Fruit fly (Drosophila melanogaster) whole organism, wandering third instar larva: ENCODE results near the gene Neu2.
A peak's percentile ranks its signal among the peaks of the same experiment; 100 is the strongest.

ENCODE experiments used
- Abd-B ChIP-seq: fragments of >200 bp; optimal IDR thresholded peaks from 2 replicates; lab custom pipeline; 2017; ENCODE audit warnings: missing biosample characterization, missing genetic modification characterization
- CG32264 ChIP-seq: fragments of 200-800 bp; sonication (Bioruptor generic); optimal IDR thresholded peaks from 2 replicates; lab custom pipeline; 2016; ENCODE audit warnings: missing biosample characterization, missing genetic modification characterization
- CG9705 ChIP-seq: fragments of 200-800 bp; sonication (Bioruptor generic); optimal IDR thresholded peaks from 2 replicates; lab custom pipeline; 2018; ENCODE audit warnings: missing biosample characterization, mild to moderate bottlenecking, missing genetic modification characterization
- CrebA ChIP-seq: fragments of 200-800 bp; sonication (Bioruptor generic); optimal IDR thresholded peaks from 2 replicates; lab custom pipeline; 2016; ENCODE audit warnings: missing biosample characterization, mild to moderate bottlenecking, missing genetic modification characterization, borderline replicate concordance
- Dfd ChIP-seq: fragments of >200 bp; optimal IDR thresholded peaks from 2 replicates; lab custom pipeline; 2017; ENCODE audit warnings: missing biosample characterization, missing genetic modification characterization
- Dif ChIP-seq: fragments of 200-275, 200-300 bp; sonication (Bioruptor generic); optimal IDR thresholded peaks from 2 replicates; lab custom pipeline; 2018; ENCODE audit warnings: missing biosample characterization, missing genetic modification characterization; ENCODE audit not compliant: partially characterized antibody
- GATAd ChIP-seq: sonication (Bioruptor generic); optimal IDR thresholded peaks from 2 replicates; lab custom pipeline; 2016; ENCODE audit warnings: missing biosample characterization, missing genetic modification characterization
- HLH106 ChIP-seq: fragments of 200-800 bp; optimal IDR thresholded peaks from 3 replicates; lab custom pipeline; 2019; ENCODE audit warnings: missing biosample characterization, mild to moderate bottlenecking, missing genetic modification characterization, moderate library complexity
- Hnf4 ChIP-seq: fragments of 200-800 bp; sonication (Bioruptor generic); optimal IDR thresholded peaks from 2 replicates; lab custom pipeline; 2016; ENCODE audit warnings: missing biosample characterization, mild to moderate bottlenecking, missing genetic modification characterization
- Hr78 ChIP-seq: fragments of >200 bp; optimal IDR thresholded peaks from 2 replicates; lab custom pipeline; 2017; ENCODE audit warnings: missing biosample characterization, missing genetic modification characterization
- Hr83 ChIP-seq: fragments of 200-300 bp; sonication (Bioruptor generic); optimal IDR thresholded peaks from 2 replicates; lab custom pipeline; 2016; ENCODE audit warnings: missing biosample characterization, mild to moderate bottlenecking, missing genetic modification characterization, moderate library complexity; ENCODE audit not compliant: poor library complexity, severe bottlenecking
- Jra ChIP-seq: sonication (Bioruptor generic); optimal IDR thresholded peaks from 2 replicates; lab custom pipeline; 2016; ENCODE audit warnings: missing biosample characterization, missing genetic modification characterization
- Mio ChIP-seq: sonication (Bioruptor generic); optimal IDR thresholded peaks from 2 replicates; lab custom pipeline; 2016; ENCODE audit warnings: missing biosample characterization, missing genetic modification characterization
- Myc ChIP-seq: fragments of >200 bp; optimal IDR thresholded peaks from 2 replicates; lab custom pipeline; 2017
- N ChIP-seq: fragments of >200 bp; optimal IDR thresholded peaks from 2 replicates; lab custom pipeline; 2018; ENCODE audit warnings: missing biosample characterization, missing external identifiers, missing genetic modification characterization
- OdsH ChIP-seq: fragments of 200-800 bp; sonication (Bioruptor generic); optimal IDR thresholded peaks from 2 replicates; lab custom pipeline; 2016; ENCODE audit warnings: missing biosample characterization, mild to moderate bottlenecking, missing genetic modification characterization
- Rel ChIP-seq, 2 experiments: fragments of 200-800 bp; sonication (Bioruptor generic) in 1 of 2; optimal IDR thresholded peaks; 2 replicates in 1 of 2; 3 replicates in 1 of 2; lab custom pipeline; 2016 to 2019; ENCODE audit warnings: mild to moderate bottlenecking in 2 of 2, missing biosample characterization in 2 of 2, missing genetic modification characterization in 2 of 2, moderate library complexity in 1 of 2
- Sp1 ChIP-seq: fragments of 200-800 bp; sonication (Bioruptor generic); optimal IDR thresholded peaks from 3 replicates; lab custom pipeline; 2019; ENCODE audit warnings: missing biosample characterization, mild to moderate bottlenecking, missing genetic modification characterization, moderate library complexity
- Vsx2 ChIP-seq: fragments of 200-300, 225-300 bp; sonication (Bioruptor generic); optimal IDR thresholded peaks from 2 replicates; lab custom pipeline; 2018; ENCODE audit warnings: missing biosample characterization, missing genetic modification characterization; ENCODE audit not compliant: partially characterized antibody
- br ChIP-seq: fragments of 200-800 bp; sonication (Bioruptor generic); optimal IDR thresholded peaks from 2 replicates; lab custom pipeline; 2016; ENCODE audit warnings: missing biosample characterization, missing genetic modification characterization
- brk ChIP-seq: fragments of 200-800 bp; sonication (Bioruptor generic); optimal IDR thresholded peaks from 2 replicates; lab custom pipeline; 2016; ENCODE audit warnings: missing biosample characterization, mild to moderate bottlenecking, missing genetic modification characterization
- dl ChIP-seq, 2 experiments: fragments of 175-275, 200-275 bp in 1 of 2; fragments of 200-275 bp in 1 of 2; sonication (Bioruptor generic); optimal IDR thresholded peaks; lab custom pipeline; 2018; ENCODE audit warnings: mild to moderate bottlenecking in 2 of 2, missing biosample characterization in 2 of 2, missing genetic modification characterization in 2 of 2, moderate library complexity in 2 of 2; ENCODE audit not compliant: partially characterized antibody in 2 of 2, insufficient read depth in 1 of 2
- dmrt93B ChIP-seq: fragments of 200-800 bp; sonication (Bioruptor generic); optimal IDR thresholded peaks from 2 replicates; lab custom pipeline; 2018; ENCODE audit warnings: missing biosample characterization, mild to moderate bottlenecking, missing genetic modification characterization
- dsf ChIP-seq: sonication (Bioruptor generic); optimal IDR thresholded peaks from 2 replicates; lab custom pipeline; 2016; ENCODE audit warnings: missing biosample characterization, missing genetic modification characterization, borderline replicate concordance
- ey ChIP-seq: fragments of 200-800 bp; sonication (Bioruptor generic); optimal IDR thresholded peaks from 2 replicates; lab custom pipeline; 2016; ENCODE audit warnings: missing biosample characterization, missing genetic modification characterization
- foxo ChIP-seq, 2 experiments: fragments of 200-800 bp; sonication (Bioruptor generic); optimal IDR thresholded peaks; 2 replicates in 1 of 2; 3 replicates in 1 of 2; lab custom pipeline; 2016 to 2017; ENCODE audit warnings: missing biosample characterization in 2 of 2, missing genetic modification characterization in 2 of 2
- fru ChIP-seq: fragments of 200-800 bp; sonication (Bioruptor generic); optimal IDR thresholded peaks from 3 replicates; lab custom pipeline; 2016; ENCODE audit warnings: missing biosample characterization, mild to moderate bottlenecking, missing genetic modification characterization
- h ChIP-seq: fragments of 200-800 bp; sonication (Bioruptor generic); optimal IDR thresholded peaks from 3 replicates; lab custom pipeline; 2016; ENCODE audit warnings: missing biosample characterization, mild to moderate bottlenecking, missing genetic modification characterization
- jim ChIP-seq: fragments of 175-275, 200-325 bp; sonication (Bioruptor generic); optimal IDR thresholded peaks from 2 replicates; lab custom pipeline; 2016; ENCODE audit warnings: missing biosample characterization, mild to moderate bottlenecking, missing genetic modification characterization
- lola ChIP-seq: fragments of >200 bp; optimal IDR thresholded peaks from 2 replicates; lab custom pipeline; 2017; ENCODE audit warnings: missing biosample characterization, missing genetic modification characterization
- pan ChIP-seq: fragments of >200 bp; optimal IDR thresholded peaks from 2 replicates; lab custom pipeline; 2017
- psq ChIP-seq: fragments of 200-800 bp; sonication (Bioruptor generic); optimal IDR thresholded peaks from 3 replicates; lab custom pipeline; 2017; ENCODE audit warnings: missing biosample characterization, mild to moderate bottlenecking, missing genetic modification characterization, moderate library complexity
- rgr ChIP-seq: fragments of 200-800 bp; sonication (Bioruptor generic); optimal IDR thresholded peaks from 3 replicates; lab custom pipeline; 2016; ENCODE audit warnings: missing biosample characterization, mild to moderate bottlenecking, missing genetic modification characterization
- sage ChIP-seq: fragments of 200-800 bp; sonication (Bioruptor generic); optimal IDR thresholded peaks from 2 replicates; lab custom pipeline; 2016; ENCODE audit warnings: missing biosample characterization, mild to moderate bottlenecking, missing genetic modification characterization
- sv ChIP-seq: fragments of 200-800 bp; sonication (Bioruptor generic); optimal IDR thresholded peaks from 3 replicates; lab custom pipeline; 2016; ENCODE audit warnings: missing biosample characterization, missing genetic modification characterization
- tai ChIP-seq: sonication (Bioruptor generic); optimal IDR thresholded peaks from 2 replicates; lab custom pipeline; 2016; ENCODE audit warnings: missing biosample characterization, missing genetic modification characterization
- usp ChIP-seq: fragments of >200 bp; optimal IDR thresholded peaks from 2 replicates; lab custom pipeline; 2017; ENCODE audit warnings: missing biosample characterization, missing genetic modification characterization
- woc ChIP-seq: sonication (Bioruptor generic); optimal IDR thresholded peaks from 2 replicates; lab custom pipeline; 2016; ENCODE audit warnings: missing biosample characterization, mild to moderate bottlenecking, missing genetic modification characterization

Neu2 gene

dm6 chr3L:21507955-21508354, 17.6 kb upstream of the Neu2 start:
- no peak for TF ChIP-seq Abd-B (GFP tag; lab: Kevin White, UChicago)
- TF ChIP-seq GATAd (GFP tag; lab: Kevin White, UChicago), result no peak
- no peak for TF ChIP-seq psq
- no peak for TF ChIP-seq tai
- no peak for TF ChIP-seq pan (lab: Kevin White, UChicago)
- TF ChIP-seq dsf (GFP tag; lab: Kevin White, UChicago), result no peak
- no peak for TF ChIP-seq foxo (GFP tag; optimal IDR thresholded peaks at IDR 0.05; lab: Kevin White, UChicago)
- no peak for TF ChIP-seq Myc (lab: Kevin White, UChicago)
- TF ChIP-seq ey (GFP tag; lab: Kevin White, UChicago), result no peak
- no peak for TF ChIP-seq rgr
- TF ChIP-seq Hr78, result no peak
- TF ChIP-seq Mio, result no peak
- no peak for TF ChIP-seq Hr83
- TF ChIP-seq sage (GFP tag; lab: Kevin White, UChicago), result no peak
- TF ChIP-seq, all 38 proteins: peak for 0

dm6 chr3L:21507354-21507928, 17.1 kb upstream of the Neu2 start, which contains the start of the genes Glg1 and M6:
Gene Glg1, minus strand, starts transcription at chr3L:21507538.
Gene M6, plus strand, starts transcription at chr3L:21507852.
- TF ChIP-seq Hr78, result no peak
- no peak for TF ChIP-seq sage (GFP tag; lab: Kevin White, UChicago)
- no peak for TF ChIP-seq dl (GFP tag; optimal IDR thresholded peaks at IDR 0.05; lab: Kevin White, UChicago; ENCODE audit: insufficient read depth in 1 of 2, partially characterized antibody in 2 of 2)
- no peak for TF ChIP-seq usp
- TF ChIP-seq Dif (GFP tag; lab: Kevin White, UChicago), result no peak
- no peak for TF ChIP-seq Rel (GFP tag; optimal IDR thresholded peaks at IDR 0.05; lab: Kevin White, UChicago)
- TF ChIP-seq Rel (tag; optimal IDR thresholded peaks at IDR 0.05; lab: Kevin White, UChicago), result no peak
- no peak for TF ChIP-seq dmrt93B (GFP tag; lab: Kevin White, UChicago)
- peak; percentile 31 for TF ChIP-seq dsf (GFP tag; lab: Kevin White, UChicago)
- peak; percentile 75 for TF ChIP-seq rgr
- peak; percentile 57 for TF ChIP-seq sv (GFP tag; lab: Kevin White, UChicago)
- no peak for TF ChIP-seq Abd-B (GFP tag; lab: Kevin White, UChicago)
- TF ChIP-seq psq, result peak; percentile 59
- peak; percentile 88 for TF ChIP-seq woc (GFP tag; lab: Kevin White, UChicago)
- TF ChIP-seq CG32264 (GFP tag; lab: Kevin White, UChicago), result no peak
- peak; percentile 25 for TF ChIP-seq Myc (lab: Kevin White, UChicago)
- no peak for TF ChIP-seq tai
- TF ChIP-seq jim (GFP tag; lab: Kevin White, UChicago), result no peak
- peak; percentile 82 for TF ChIP-seq h (GFP tag; lab: Kevin White, UChicago)
- TF ChIP-seq brk (GFP tag; lab: Kevin White, UChicago), result no peak
- peak; percentile 73 for TF ChIP-seq fru (GFP tag; lab: Kevin White, UChicago)
- peak; percentile 64 for TF ChIP-seq Hr83
- no peak for TF ChIP-seq GATAd (GFP tag; lab: Kevin White, UChicago)
- peak; percentile 77 for TF ChIP-seq Hnf4 (GFP tag; lab: Kevin White, UChicago)
- TF ChIP-seq Mio, result no peak
- TF ChIP-seq N (GFP tag; lab: Kevin White, UChicago), result no peak
- peak; percentile 67 for TF ChIP-seq br (GFP tag; lab: Kevin White, UChicago)
- peak; percentile 56 for TF ChIP-seq CG9705
- peak; percentile 59 for TF ChIP-seq OdsH (GFP tag; lab: Kevin White, UChicago)
- peak; percentile 60 for TF ChIP-seq Jra (GFP tag; lab: Kevin White, UChicago)
- peak; percentile 72 for TF ChIP-seq ey (GFP tag; lab: Kevin White, UChicago)
- peak; percentile 66 for TF ChIP-seq HLH106 (tag; lab: Kevin White, UChicago)
- TF ChIP-seq CrebA (GFP tag; lab: Kevin White, UChicago), result no peak
- TF ChIP-seq lola (GFP tag; lab: Kevin White, UChicago), result no peak
- TF ChIP-seq pan (lab: Kevin White, UChicago), result no peak
- peak; percentile 57 for TF ChIP-seq Sp1 (GFP tag; lab: Kevin White, UChicago)
- peak in 1 of 2 experiments; percentile 79 for TF ChIP-seq foxo (GFP tag; optimal IDR thresholded peaks at IDR 0.05; lab: Kevin White, UChicago)
- TF ChIP-seq Dfd (GFP tag; lab: Kevin White, UChicago), result no peak
- no peak for TF ChIP-seq Vsx2 (GFP tag; lab: Kevin White, UChicago)
